Fruit fly (Drosophila melanogaster): ENCODE measurements around the gene mex1.

Gene mex1

dm6 chr3L:15530071-15530470 lies 10.7 kb upstream of the mex1 start:
- no peak for TF ChIP-seq CTCF (optimal IDR thresholded peaks at IDR 0.05)
- no peak for TF ChIP-seq CG8478 (optimal IDR thresholded peaks at IDR 0.05)

- TF ChIP-seq CTCF (optimal IDR thresholded peaks at IDR 0.05) (no peak), CG8478 (optimal IDR thresholded peaks at IDR 0.05) (no peak)
Measured at dm6 chr3L:15529143-15529542, 9.8 kb upstream of the mex1 start, which contains the start of gene obst-H. Gene obst-H (minus strand): TSS chr3L:15529243.

dm6 chr3L:15528096-15528495 lies 8.7 kb upstream of the mex1 start, which contains the start of gene CG42728:
Gene CG42728 (minus strand): TSS chr3L:15528196.
- TF ChIP-seq CG8478 (optimal IDR thresholded peaks at IDR 0.05) = no peak
- TF ChIP-seq CTCF (optimal IDR thresholded peaks at IDR 0.05) = no peak

dm6 chr3L:15527416-15527815 lies 8.0 kb upstream of the mex1 start, which contains the start of gene CG42729:
Gene CG42729 (minus strand): TSS chr3L:15527516.
- TF ChIP-seq CTCF (optimal IDR thresholded peaks at IDR 0.05) (no peak), CG8478 (optimal IDR thresholded peaks at IDR 0.05) (no peak)

- TF ChIP-seq CTCF (optimal IDR thresholded peaks at IDR 0.05) = no peak
- TF ChIP-seq CG8478 (optimal IDR thresholded peaks at IDR 0.05) = no peak
Measured at dm6 chr3L:15526712-15527111, 7.3 kb upstream of the mex1 start, which contains the start of gene CG33985. Gene CG33985 (minus strand): TSS chr3L:15526812.

dm6 chr3L:15525153-15525552 lies 5.8 kb upstream of the mex1 start, which contains the start of gene CG33986:
Gene CG33986 (minus strand): TSS chr3L:15525253.
- no peak for TF ChIP-seq CTCF (optimal IDR thresholded peaks at IDR 0.05)
- no peak for TF ChIP-seq CG8478 (optimal IDR thresholded peaks at IDR 0.05)

- no peak for TF ChIP-seq CTCF (optimal IDR thresholded peaks at IDR 0.05)
- no peak for TF ChIP-seq CG8478 (optimal IDR thresholded peaks at IDR 0.05)
Measured at dm6 chr3L:15523806-15524346, 4.5 kb upstream of the mex1 start, which contains the start of gene CG7945. Gene CG7945 (minus strand): TSS chr3L:15524137.

dm6 chr3L:15520320-15520719 lies 928 bp upstream of the mex1 start, which contains the start of gene yellow-k:
Gene yellow-k (plus strand): TSS chr3L:15520620.
- TF ChIP-seq CG8478 (optimal IDR thresholded peaks at IDR 0.05) = no peak
- TF ChIP-seq CTCF (optimal IDR thresholded peaks at IDR 0.05) = no peak

dm6 chr3L:15519920-15520319 lies 528 bp upstream of the mex1 start:
- TF ChIP-seq CTCF (optimal IDR thresholded peaks at IDR 0.05) = no peak
- no peak for TF ChIP-seq CG8478 (optimal IDR thresholded peaks at IDR 0.05)

- no peak for TF ChIP-seq CG8478 (optimal IDR thresholded peaks at IDR 0.05)
- TF ChIP-seq CTCF (optimal IDR thresholded peaks at IDR 0.05) = no peak
Measured at dm6 chr3L:15518344-15518743, 1.0 kb downstream of the mex1 start.

dm6 chr3L:15517508-15517907 lies 1.9 kb downstream of the mex1 start:
- TF ChIP-seq CG8478 (optimal IDR thresholded peaks at IDR 0.05) (no peak), CTCF (optimal IDR thresholded peaks at IDR 0.05) (no peak)

dm6 chr3L:15516956-15517355 lies 2.4 kb downstream of the mex1 start, which contains the start of gene CG13454:
Gene CG13454 (minus strand): TSS chr3L:15517056.
- TF ChIP-seq CG8478 (optimal IDR thresholded peaks at IDR 0.05) = no peak
- TF ChIP-seq CTCF (optimal IDR thresholded peaks at IDR 0.05) = no peak

dm6 chr3L:15516440-15516839 lies 3.0 kb downstream of the mex1 start:
- no peak for TF ChIP-seq CG8478 (optimal IDR thresholded peaks at IDR 0.05)

dm6 chr3L:15514814-15515495 lies 4.4 kb downstream of the mex1 start:
- TF ChIP-seq CTCF (optimal IDR thresholded peaks at IDR 0.05) (no peak), CG8478 (optimal IDR thresholded peaks at IDR 0.05) (no peak)

dm6 chr3L:15514405-15514804 lies 5.0 kb downstream of the mex1 start:
- no peak for TF ChIP-seq CG8478 (optimal IDR thresholded peaks at IDR 0.05)
- TF ChIP-seq CTCF (optimal IDR thresholded peaks at IDR 0.05) = no peak

- TF ChIP-seq CG8478 (optimal IDR thresholded peaks at IDR 0.05) (no peak), CTCF (optimal IDR thresholded peaks at IDR 0.05) (no peak)
Measured at dm6 chr3L:15513726-15514125, 5.7 kb downstream of the mex1 start.
